Worm (Caenorhabditis elegans): ENCODE results near the gene F42C5.3.

ce11 chrIV:7236248-7236772 is 51.1 kb downstream of the F42C5.3 start:
- TF ChIP-seq syd-9 (tag; optimal IDR thresholded peaks at IDR 0.05) (no peak), mec-3 (tag; optimal IDR thresholded peaks at IDR 0.05; ENCODE audit: borderline replicate concordance) (no peak), unc-55 (GFP tag; optimal IDR thresholded peaks at IDR 0.05) (no peak), unc-86 (tag; optimal IDR thresholded peaks at IDR 0.05) (no peak), rnt-1 (tag; optimal IDR thresholded peaks at IDR 0.05) (no peak), C38D4.7 (GFP tag; optimal IDR thresholded peaks at IDR 0.05) (no peak), madf-2 (tag; optimal IDR thresholded peaks at IDR 0.05) (no peak), elt-2 (tag; optimal IDR thresholded peaks at IDR 0.05) (no peak), fkh-10 (GFP tag; optimal IDR thresholded peaks at IDR 0.05) (no peak), fkh-6 (tag; optimal IDR thresholded peaks at IDR 0.05) (no peak), hlh-13 (GFP tag; optimal IDR thresholded peaks at IDR 0.05) (no peak), tbx-2 (tag; optimal IDR thresholded peaks at IDR 0.05) (no peak), pha-4 (tag; optimal IDR thresholded peaks at IDR 0.05) (no peak)

All from whole organism, late embryonic.